Worm (Caenorhabditis elegans): Measurements from ENCODE around the gene C47A4.5.

The C47A4.5 gene

ce11 chrIV:13700847-13701246 lies 44.7 kb upstream of the C47A4.5 start:
- TF ChIP-seq sma-9 (GFP tag; optimal IDR thresholded peaks at IDR 0.05): no peak
- no peak for TF ChIP-seq sma-9 (tag; optimal IDR thresholded peaks at IDR 0.05)
- peak; percentile 56 for TF ChIP-seq mab-5 (tag; optimal IDR thresholded peaks at IDR 0.05)
- TF ChIP-seq nhr-25 (tag; optimal IDR thresholded peaks at IDR 0.05): peak; percentile 4

ce11 chrIV:13701472-13701871 lies 44.0 kb upstream of the C47A4.5 start:
- TF ChIP-seq nhr-129 (tag; optimal IDR thresholded peaks at IDR 0.05): peak; percentile 27
- TF ChIP-seq ZK546.5 (tag; optimal IDR thresholded peaks at IDR 0.05): no peak

ce11 chrIV:13702681-13703080 lies 42.8 kb upstream of the C47A4.5 start:
- TF ChIP-seq egl-27 (tag; optimal IDR thresholded peaks at IDR 0.05): no peak
- TF ChIP-seq ceh-82 (tag; optimal IDR thresholded peaks at IDR 0.05): no peak
- no peak for TF ChIP-seq nhr-21 (tag; optimal IDR thresholded peaks at IDR 0.05)
- peak; percentile 57 for TF ChIP-seq mab-5 (tag; optimal IDR thresholded peaks at IDR 0.05)
- TF ChIP-seq unc-62 (GFP tag; optimal IDR thresholded peaks at IDR 0.05): peak; percentile 2
- no peak for TF ChIP-seq nhr-12 (tag; optimal IDR thresholded peaks at IDR 0.05)
- TF ChIP-seq nhr-6 (tag; optimal IDR thresholded peaks at IDR 0.05): no peak
- peak; percentile 29 for TF ChIP-seq Y55F3AM.14 (GFP tag; optimal IDR thresholded peaks at IDR 0.05)
- TF ChIP-seq unc-39 (tag; optimal IDR thresholded peaks at IDR 0.05): no peak
- peak; percentile 20 for TF ChIP-seq nhr-129 (tag; optimal IDR thresholded peaks at IDR 0.05)
- TF ChIP-seq sma-3 (GFP tag; optimal IDR thresholded peaks at IDR 0.05): no peak

ce11 chrIV:13703828-13704425 lies 41.6 kb upstream of the C47A4.5 start, which contains the start of gene tlp-1:
TSS of gene tlp-1 (minus strand) at chrIV:13704082.
- no peak for TF ChIP-seq nhr-6 (tag; optimal IDR thresholded peaks at IDR 0.05)
- peak; percentile 65 for TF ChIP-seq sma-3 (GFP tag; optimal IDR thresholded peaks at IDR 0.05)
- TF ChIP-seq Y55F3AM.14 (GFP tag; optimal IDR thresholded peaks at IDR 0.05): no peak
- TF ChIP-seq unc-62 (GFP tag; optimal IDR thresholded peaks at IDR 0.05): peak; percentile 72
- peak; percentile 63 for TF ChIP-seq fos-1 (tag; optimal IDR thresholded peaks at IDR 0.05)
- TF ChIP-seq egl-27 (tag; optimal IDR thresholded peaks at IDR 0.05): peak; percentile 60
- TF ChIP-seq crh-2 (tag; optimal IDR thresholded peaks at IDR 0.05): no peak
- TF ChIP-seq nhr-25 (tag; optimal IDR thresholded peaks at IDR 0.05): peak; percentile 63
- no peak for TF ChIP-seq skn-1 (tag; optimal IDR thresholded peaks at IDR 0.05)
- TF ChIP-seq lin-11 (tag; optimal IDR thresholded peaks at IDR 0.05): no peak
- TF ChIP-seq dmd-4 (tag; optimal IDR thresholded peaks at IDR 0.05): no peak
- no peak for TF ChIP-seq elt-3 (tag; optimal IDR thresholded peaks at IDR 0.05)
- TF ChIP-seq mab-5 (tag; optimal IDR thresholded peaks at IDR 0.05): peak; percentile 95
- no peak for TF ChIP-seq nhr-11 (tag; optimal IDR thresholded peaks at IDR 0.05)
- TF ChIP-seq nhr-129 (tag; optimal IDR thresholded peaks at IDR 0.05): peak; percentile 74
- TF ChIP-seq elt-1 (tag; optimal IDR thresholded peaks at IDR 0.05): no peak
- no peak for TF ChIP-seq snpc-4 (tag; optimal IDR thresholded peaks at IDR 0.05)
- TF ChIP-seq alr-1 (tag; optimal IDR thresholded peaks at IDR 0.05): no peak
- TF ChIP-seq C34F6.9 (tag; optimal IDR thresholded peaks at IDR 0.05): peak; percentile 11
- no peak for TF ChIP-seq sem-4 (tag; optimal IDR thresholded peaks at IDR 0.05)
- TF ChIP-seq unc-55 (GFP tag; optimal IDR thresholded peaks at IDR 0.05): no peak
- TF ChIP-seq nhr-21 (tag; optimal IDR thresholded peaks at IDR 0.05): peak; percentile 44
- no peak for TF ChIP-seq ceh-82 (tag; optimal IDR thresholded peaks at IDR 0.05)
- no peak for TF ChIP-seq ztf-4 (tag; optimal IDR thresholded peaks at IDR 0.05)
- no peak for TF ChIP-seq F13H6.1 (tag; optimal IDR thresholded peaks at IDR 0.05)
- TF ChIP-seq nhr-23 (tag; optimal IDR thresholded peaks at IDR 0.05): no peak
- peak; percentile 74 for TF ChIP-seq blmp-1 (tag; optimal IDR thresholded peaks at IDR 0.05; ENCODE audit: insufficient read depth)
- TF ChIP-seq nhr-77 (tag; optimal IDR thresholded peaks at IDR 0.05): no peak
- TF ChIP-seq R02D3.7 (tag; optimal IDR thresholded peaks at IDR 0.05): no peak
- TF ChIP-seq mbf-1 (tag; optimal IDR thresholded peaks at IDR 0.05): no peak
- TF ChIP-seq sma-9 (GFP tag; optimal IDR thresholded peaks at IDR 0.05): peak; percentile 55
- TF ChIP-seq sma-9 (tag; optimal IDR thresholded peaks at IDR 0.05): no peak
- no peak for TF ChIP-seq unc-39 (tag; optimal IDR thresholded peaks at IDR 0.05)
- TF ChIP-seq lin-39 (tag; optimal IDR thresholded peaks at IDR 0.05): peak; percentile 79
- TF ChIP-seq ceh-16 (tag; optimal IDR thresholded peaks at IDR 0.05): peak; percentile 99
- no peak for TF ChIP-seq mdl-1 (tag; optimal IDR thresholded peaks at IDR 0.05)
- TF ChIP-seq ama-1 (optimal IDR thresholded peaks at IDR 0.05): peak; percentile 61
- TF ChIP-seq gmeb-1 (tag; optimal IDR thresholded peaks at IDR 0.05): no peak
- no peak for TF ChIP-seq zag-1 (tag; optimal IDR thresholded peaks at IDR 0.05)
- no peak for TF ChIP-seq nhr-10 (tag; optimal IDR thresholded peaks at IDR 0.05)
- TF ChIP-seq nhr-12 (tag; optimal IDR thresholded peaks at IDR 0.05): no peak
- no peak for TF ChIP-seq aly-2 (tag; optimal IDR thresholded peaks at IDR 0.05)
- TF ChIP-seq ztf-11 (tag; optimal IDR thresholded peaks at IDR 0.05): no peak
- TF ChIP-seq ZK546.5 (tag; optimal IDR thresholded peaks at IDR 0.05): no peak
- TF ChIP-seq nhr-237 (tag; optimal IDR thresholded peaks at IDR 0.05): no peak
- TF ChIP-seq lsy-2 (tag; optimal IDR thresholded peaks at IDR 0.05): peak in 1 of 2 experiments; percentile 61

Data from whole organism, L2 larva.